Fruit fly (Drosophila melanogaster) whole organism, embryonic: ENCODE data around the gene cwo.
A peak's percentile ranks its signal among the peaks of the same experiment; 100 is the strongest.

ENCODE experiments used
- Ada2b ChIP-seq: fragments of 200-800 bp; sonication (Bioruptor generic); IDR thresholded peaks from 2 replicates; pipeline ENCODE4 v1.3.6; 2022; ENCODE audit warnings: missing biosample characterization, missing genetic modification characterization
- Bteb2 ChIP-seq: fragments of 200-800 bp; sonication (Bioruptor generic); optimal IDR thresholded peaks from 2 replicates; lab custom pipeline; 2016; ENCODE audit warnings: missing biosample characterization, missing genetic modification characterization
- CG15269 ChIP-seq: fragments of 200-800 bp; sonication (Bioruptor generic); optimal IDR thresholded peaks from 2 replicates; lab custom pipeline; 2018; ENCODE audit warnings: missing biosample characterization, mild to moderate bottlenecking, missing genetic modification characterization, moderate library complexity
- CG15479 ChIP-seq: fragments of 200-800 bp; sonication (Bioruptor generic); optimal IDR thresholded peaks from 3 replicates; lab custom pipeline; 2019; ENCODE audit warnings: missing biosample characterization, mild to moderate bottlenecking, missing genetic modification characterization, moderate library complexity
- CG1603 ChIP-seq: fragments of 200-800 bp; sonication (Bioruptor generic); optimal IDR thresholded peaks from 2 replicates; lab custom pipeline; 2019; ENCODE audit warnings: missing biosample characterization, mild to moderate bottlenecking, missing genetic modification characterization, moderate library complexity
- CG18262 ChIP-seq: fragments of 200-800 bp; optimal IDR thresholded peaks from 3 replicates; lab custom pipeline; 2019; ENCODE audit warnings: missing biosample characterization, mild to moderate bottlenecking, missing genetic modification characterization, moderate library complexity
- CG18599 ChIP-seq: fragments of 200-800 bp; sonication (Bioruptor generic); optimal IDR thresholded peaks from 3 replicates; lab custom pipeline; 2017; ENCODE audit warnings: missing biosample characterization, missing genetic modification characterization, mild to moderate bottlenecking, moderate library complexity, missing genetic modification reagents
- CG30020 ChIP-seq: fragments of 200-800 bp; optimal IDR thresholded peaks from 2 replicates; lab custom pipeline; 2019; ENCODE audit warnings: missing biosample characterization, mild to moderate bottlenecking, missing genetic modification characterization, moderate library complexity
- CG30431 ChIP-seq: fragments of 200-800 bp; sonication (Bioruptor generic); optimal IDR thresholded peaks from 2 replicates; lab custom pipeline; 2017; ENCODE audit warnings: missing biosample characterization, missing genetic modification characterization
- CG32532 ChIP-seq: fragments of 200-800 bp; sonication (Bioruptor generic); IDR thresholded peaks from 2 replicates; pipeline ENCODE4 v1.3.6; 2022; ENCODE audit warnings: missing biosample characterization, missing genetic modification characterization
- CG6254 ChIP-seq: fragments of 200-800 bp; sonication (Bioruptor generic); optimal IDR thresholded peaks from 3 replicates; lab custom pipeline; 2017; ENCODE audit warnings: mild to moderate bottlenecking, missing biosample characterization, missing genetic modification reagents, missing genetic modification characterization
- CG6683 ChIP-seq: fragments of 200-800 bp; sonication (Bioruptor generic); optimal IDR thresholded peaks from 2 replicates; lab custom pipeline; 2017; ENCODE audit warnings: missing biosample characterization, mild to moderate bottlenecking, missing genetic modification characterization, missing genetic modification reagents
- CG7271 ChIP-seq: fragments of 200-800 bp; sonication (Bioruptor generic); optimal IDR thresholded peaks from 2 replicates; lab custom pipeline; 2018; ENCODE audit warnings: missing biosample characterization, mild to moderate bottlenecking, missing genetic modification characterization, moderate library complexity
- CG8924 ChIP-seq: fragments of 200-800 bp; optimal IDR thresholded peaks from 3 replicates; lab custom pipeline; 2019; ENCODE audit warnings: missing biosample characterization, mild to moderate bottlenecking, missing genetic modification characterization, moderate library complexity
- CG9727 ChIP-seq: fragments of 200-800 bp; sonication (Bioruptor generic); optimal IDR thresholded peaks from 3 replicates; lab custom pipeline; 2017; ENCODE audit warnings: missing biosample characterization, mild to moderate bottlenecking, missing genetic modification characterization
- CTCF ChIP-seq: fragments of 200-800 bp; sonication (Bioruptor generic); optimal IDR thresholded peaks from 2 replicates; lab custom pipeline; 2017; ENCODE audit warnings: missing biosample characterization, mild to moderate bottlenecking, missing genetic modification characterization, moderate library complexity
- Dp ChIP-seq: fragments of 200-800 bp; sonication (Bioruptor generic); optimal IDR thresholded peaks from 2 replicates; lab custom pipeline; 2018; ENCODE audit warnings: missing biosample characterization, mild to moderate bottlenecking, missing genetic modification characterization, moderate library complexity
- GATAe ChIP-seq: fragments of 200-800 bp; sonication (Bioruptor generic); conservative IDR thresholded peaks from 2 replicates; pipeline ENCODE4 v1.3.6; 2022; ENCODE audit warnings: missing biosample characterization, missing genetic modification characterization
- Hmr ChIP-seq: fragments of 200-800 bp; sonication (Bioruptor generic); optimal IDR thresholded peaks from 3 replicates; lab custom pipeline; 2017; ENCODE audit warnings: mild to moderate bottlenecking, missing biosample characterization, missing genetic modification reagents, missing genetic modification characterization
- NC2α ChIP-seq: fragments of 200-800 bp; sonication (Bioruptor generic); optimal IDR thresholded peaks from 2 replicates; lab custom pipeline; 2016; ENCODE audit warnings: missing biosample characterization, missing genetic modification characterization
- Neu2 ChIP-seq: fragments of 200-800 bp; sonication (Bioruptor generic); optimal IDR thresholded peaks from 3 replicates; lab custom pipeline; 2016; ENCODE audit warnings: missing biosample characterization, missing genetic modification characterization, borderline replicate concordance
- Pdp1 ChIP-seq, 2 experiments: fragments of 200-800 bp; sonication (Bioruptor generic); optimal IDR thresholded peaks; 3 replicates each; lab custom pipeline; 2016; ENCODE audit warnings: missing biosample characterization in 2 of 2, missing genetic modification characterization in 2 of 2, mild to moderate bottlenecking in 1 of 2, moderate library complexity in 1 of 2
- Rx ChIP-seq: fragments of 200-800 bp; sonication (Bioruptor generic); IDR thresholded peaks from 2 replicates; pipeline ENCODE4 v1.3.6; 2022; ENCODE audit warnings: missing biosample characterization, missing genetic modification characterization
- Sox100B ChIP-seq: fragments of 200-800 bp; sonication (Bioruptor generic); optimal IDR thresholded peaks from 3 replicates; lab custom pipeline; 2018; ENCODE audit warnings: missing biosample characterization, mild to moderate bottlenecking, missing genetic modification characterization
- Sry-δ ChIP-seq: fragments of 200-800 bp; sonication (Bioruptor generic); optimal IDR thresholded peaks from 2 replicates; lab custom pipeline; 2016; ENCODE audit warnings: missing biosample characterization, missing genetic modification characterization
- Trl ChIP-seq, 3 experiments: fragments of >200 bp in 2 of 3; fragments of 200-800 bp in 1 of 3; sonication (Bioruptor generic) in 1 of 3; optimal IDR thresholded peaks; 2 replicates in 1 of 3; 3 replicates in 2 of 3; lab custom pipeline; 2016 to 2017; ENCODE audit warnings: missing biosample characterization in 1 of 3, missing genetic modification characterization in 1 of 3
- bcd ChIP-seq: fragments of 200-800 bp; sonication (Bioruptor generic); optimal IDR thresholded peaks from 2 replicates; lab custom pipeline; 2017; ENCODE audit warnings: missing biosample characterization, mild to moderate bottlenecking, missing genetic modification characterization
- bigmax ChIP-seq: fragments of 200-800 bp; sonication (Bioruptor generic); optimal IDR thresholded peaks from 2 replicates; lab custom pipeline; 2018; ENCODE audit warnings: missing biosample characterization, mild to moderate bottlenecking, missing genetic modification characterization
- cas ChIP-seq: fragments of 200-800 bp; sonication (Bioruptor generic); IDR thresholded peaks from 2 replicates; pipeline ENCODE4 v1.3.6; 2022; ENCODE audit warnings: missing biosample characterization, missing genetic modification characterization
- crol ChIP-seq: fragments of 200-800 bp; sonication (Bioruptor generic); IDR thresholded peaks from 2 replicates; pipeline ENCODE4 v1.3.6; 2022; ENCODE audit warnings: missing biosample characterization, missing genetic modification characterization
- dati ChIP-seq: fragments of 200-800 bp; sonication (Bioruptor generic); IDR thresholded peaks from 2 replicates; pipeline ENCODE4 v1.3.6; 2022; ENCODE audit warnings: missing biosample characterization, missing genetic modification characterization
- dpn ChIP-seq, 2 experiments: fragments of 200-800 bp; sonication (Bioruptor generic); optimal IDR thresholded peaks; 3 replicates each; lab custom pipeline; 2016; ENCODE audit warnings: missing biosample characterization in 2 of 2, missing genetic modification characterization in 2 of 2
- ems ChIP-seq: fragments of 200-800 bp; sonication (Bioruptor generic); optimal IDR thresholded peaks from 3 replicates; lab custom pipeline; 2016; ENCODE audit warnings: missing biosample characterization, missing genetic modification characterization
- eyg ChIP-seq: fragments of 200-800 bp; sonication (Bioruptor generic); optimal IDR thresholded peaks from 3 replicates; lab custom pipeline; 2016; ENCODE audit warnings: missing biosample characterization, missing genetic modification characterization
- fd96Cb ChIP-seq: fragments of 200-800 bp; sonication (Bioruptor generic); optimal IDR thresholded peaks from 2 replicates; lab custom pipeline; 2018; ENCODE audit warnings: missing biosample characterization, mild to moderate bottlenecking, missing genetic modification characterization, moderate library complexity
- gce ChIP-seq: fragments of 200-800 bp; sonication (Bioruptor generic); IDR thresholded peaks from 3 replicates; pipeline ENCODE4 v1.3.6; 2022; ENCODE audit warnings: missing biosample characterization, missing genetic modification characterization
- gfzf ChIP-seq: fragments of 200-800 bp; sonication (Bioruptor generic); optimal IDR thresholded peaks from 2 replicates; lab custom pipeline; 2016; ENCODE audit warnings: missing biosample characterization, mild to moderate bottlenecking, missing genetic modification characterization, moderate library complexity
- h ChIP-seq: fragments of >200 bp; optimal IDR thresholded peaks from 2 replicates; lab custom pipeline; 2017
- hb ChIP-seq: fragments of 200-800 bp; sonication (Bioruptor generic); IDR thresholded peaks from 3 replicates; pipeline ENCODE4 v1.3.6; 2022; ENCODE audit warnings: missing biosample characterization, missing genetic modification characterization; ENCODE audit not compliant: partially characterized antibody
- hkb ChIP-seq, 2 experiments: fragments of 200-800 bp in 1 of 2; fragments of >200 bp in 1 of 2; sonication (Bioruptor generic) in 1 of 2; IDR thresholded peaks in 1 of 2; optimal IDR thresholded peaks in 1 of 2; 2 replicates each; pipeline versions ENCODE4 v1.3.6 to Lab custom; 2017 to 2022; ENCODE audit warnings: missing biosample characterization in 1 of 2, missing genetic modification characterization in 1 of 2
- insv ChIP-seq, 2 experiments: fragments of 200-800 bp; sonication (Bioruptor generic); optimal IDR thresholded peaks; 3 replicates each; lab custom pipeline; 2016 to 2018; ENCODE audit warnings: missing biosample characterization in 2 of 2, missing genetic modification characterization in 2 of 2
- kni ChIP-seq: fragments of 200-800 bp; sonication (Bioruptor generic); optimal IDR thresholded peaks from 3 replicates; lab custom pipeline; 2017; ENCODE audit warnings: mild to moderate bottlenecking, missing biosample characterization, missing genetic modification reagents, missing genetic modification characterization
- mam ChIP-seq: fragments of 200-800 bp; sonication (Bioruptor generic); optimal IDR thresholded peaks from 3 replicates; lab custom pipeline; 2016; ENCODE audit warnings: missing biosample characterization, missing genetic modification characterization
- phol ChIP-seq: fragments of 200-800 bp; sonication (Bioruptor generic); optimal IDR thresholded peaks from 3 replicates; lab custom pipeline; 2018; ENCODE audit warnings: missing biosample characterization, mild to moderate bottlenecking, missing genetic modification characterization, moderate library complexity
- repo ChIP-seq: fragments of 200-800 bp; sonication (Bioruptor generic); optimal IDR thresholded peaks from 2 replicates; lab custom pipeline; 2016; ENCODE audit warnings: missing biosample characterization, missing genetic modification characterization
- sna ChIP-seq: fragments of 200-800 bp; sonication (Bioruptor generic); IDR thresholded peaks from 2 replicates; pipeline ENCODE4 v1.3.6; 2022; ENCODE audit warnings: missing biosample characterization, missing genetic modification characterization; ENCODE audit not compliant: partially characterized antibody
- tx ChIP-seq: fragments of 200-800 bp; sonication (Bioruptor generic); optimal IDR thresholded peaks from 2 replicates; lab custom pipeline; 2016; ENCODE audit warnings: missing biosample characterization, missing genetic modification characterization
- unpg ChIP-seq: fragments of 200-800 bp; sonication (Bioruptor generic); optimal IDR thresholded peaks from 3 replicates; lab custom pipeline; 2018; ENCODE audit warnings: missing biosample characterization, mild to moderate bottlenecking, missing genetic modification characterization, moderate library complexity
- zfh1 ChIP-seq: fragments of 200-800 bp; sonication (Bioruptor generic); IDR thresholded peaks from 3 replicates; pipeline ENCODE4 v1.3.6; 2022; ENCODE audit warnings: missing biosample characterization, missing genetic modification characterization

The cwo gene

dm6 chr3R:10370495-10370894 is 17.6 kb upstream of the cwo start (continued):
- TF ChIP-seq hkb (optimal IDR thresholded peaks at IDR 0.05; lab: Kevin White, UChicago) (no peak), hkb (GFP tag; IDR thresholded peaks at IDR 0.05; lab: Robert Waterston, UW) (0 out of 2 replicates have a peak, but pooled peaks have one; percentile 22), Hmr (GFP tag; lab: Kevin White, UChicago) (no peak), gce (GFP tag; lab: Robert Waterston, UW) (no peak), Trl (optimal IDR thresholded peaks at IDR 0.05; lab: Kevin White, UChicago) (no peak), Trl (GFP tag; optimal IDR thresholded peaks at IDR 0.05; lab: Kevin White, UChicago) (no peak), CG30020 (tag; lab: Kevin White, UChicago) (no peak), cas (GFP tag; lab: Robert Waterston, UW) (no peak), fd96Cb (peak; percentile 29), CG15269 (tag; lab: Kevin White, UChicago) (no peak), h (lab: Kevin White, UChicago) (no peak), Neu2 (GFP tag; lab: Kevin White, UChicago) (no peak), zfh1 (peak; percentile 40; the same call in 1 of the 3 replicates)

- TF ChIP-seq kni (GFP tag; lab: Kevin White, UChicago): peak; percentile 11
- TF ChIP-seq Sox100B: peak; percentile 37
- peak; percentile 65 for TF ChIP-seq Sry-δ (GFP tag; lab: Kevin White, UChicago)
- TF ChIP-seq NC2α (GFP tag; lab: Kevin White, UChicago): no peak
- peak; percentile 15 for TF ChIP-seq mam (GFP tag; lab: Kevin White, UChicago)
- TF ChIP-seq CG1603 (tag; lab: Kevin White, UChicago): peak; percentile 53
- peak; percentile 97 for TF ChIP-seq Dp
- TF ChIP-seq CG8924: peak; percentile 83
- TF ChIP-seq CG18599 (GFP tag; lab: Kevin White, UChicago): peak; percentile 41
- TF ChIP-seq hb (GFP tag; lab: Robert Waterston, UW): no peak
- TF ChIP-seq eyg: peak; percentile 17
- TF ChIP-seq CG6683 (GFP tag; lab: Kevin White, UChicago): peak; percentile 21
- no peak for TF ChIP-seq GATAe
- TF ChIP-seq sna (GFP tag; lab: Robert Waterston, UW): no peak
- no peak for TF ChIP-seq CG15479 (GFP tag; lab: Kevin White, UChicago)
- no peak for TF ChIP-seq dati (GFP tag; lab: Robert Waterston, UW)
- TF ChIP-seq CG7271 (tag; lab: Kevin White, UChicago): no peak
- peak; percentile 13 for TF ChIP-seq gfzf (GFP tag; lab: Kevin White, UChicago)
- TF ChIP-seq Bteb2 (GFP tag; lab: Kevin White, UChicago): no peak
- no peak for TF ChIP-seq CG32532 (GFP tag; lab: Robert Waterston, UW)
- TF ChIP-seq bigmax (GFP tag; lab: Kevin White, UChicago): peak; percentile 27
- no peak for TF ChIP-seq Ada2b (GFP tag; lab: Robert Waterston, UW)
- TF ChIP-seq unpg: peak; percentile 8
- peak; percentile 95 to 98 for TF ChIP-seq insv (GFP tag; optimal IDR thresholded peaks at IDR 0.05; lab: Kevin White, UChicago)
- TF ChIP-seq phol (tag; lab: Kevin White, UChicago): peak; percentile 35
- peak; percentile 14 for TF ChIP-seq repo (GFP tag; lab: Kevin White, UChicago)
- no peak for TF ChIP-seq Rx (GFP tag; lab: Robert Waterston, UW)
- TF ChIP-seq CTCF (GFP tag; lab: Kevin White, UChicago): peak; percentile 8
- TF ChIP-seq CG18262 (tag; lab: Kevin White, UChicago): peak; percentile 30
- TF ChIP-seq crol: no peak
- TF ChIP-seq Pdp1 (GFP tag; optimal IDR thresholded peaks at IDR 0.05; lab: Kevin White, UChicago): peak in 1 of 2 experiments; percentile 34
- no peak for TF ChIP-seq tx (GFP tag; lab: Kevin White, UChicago)
- TF ChIP-seq ems (GFP tag; lab: Kevin White, UChicago): peak; percentile 31
- peak; percentile 33 for TF ChIP-seq bcd (GFP tag; lab: Kevin White, UChicago)
- TF ChIP-seq CG9727 (GFP tag; lab: Kevin White, UChicago): peak; percentile 65
- peak; percentile 7 for TF ChIP-seq CG6254 (GFP tag; lab: Kevin White, UChicago)
- TF ChIP-seq CG30431 (GFP tag; lab: Kevin White, UChicago): no peak
- peak in 1 of 2 experiments; percentile 21 for TF ChIP-seq dpn (GFP tag; optimal IDR thresholded peaks at IDR 0.05; lab: Kevin White, UChicago)
These were observed 10.2 kb upstream of the cwo start, which contains the start of gene Rfx for dm6 chr3R:10377849-10378248. Rfx (minus strand) TSS chr3R:10378068.
